Worm (Caenorhabditis elegans) whole organism, L1 larva: ENCODE results near the gene ZK355.3.

Experiments
- sptf-1 ChIP-seq: fragments of 150-350 bp; optimal IDR thresholded peaks from 2 replicates; lab custom pipeline; 2014; ENCODE audit warnings: missing biosample characterization, missing genetic modification characterization
- unc-86 ChIP-seq: sonication (generic microtip); optimal IDR thresholded peaks from 2 replicates; lab custom pipeline; 2016; ENCODE audit warnings: missing genetic modification characterization, missing compliant biosample characterization

DNA sequence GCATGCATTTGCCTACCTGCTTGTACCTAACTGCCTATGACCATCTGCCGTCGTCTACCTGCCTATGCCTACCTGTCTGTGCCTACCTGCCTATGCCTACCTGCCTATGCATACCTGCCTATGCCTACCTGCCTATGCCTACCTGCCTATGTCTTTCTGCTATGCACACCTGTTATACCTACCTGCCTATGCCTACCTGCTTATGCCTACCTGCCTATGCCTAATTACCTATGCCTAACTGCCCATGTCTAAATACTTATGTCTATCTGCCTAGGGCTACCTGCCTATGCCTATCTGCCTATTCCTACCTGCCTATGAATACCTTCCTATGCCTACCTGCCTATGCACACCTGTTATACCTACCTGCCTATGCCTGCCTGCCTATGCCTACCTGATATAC lies 38.9 kb upstream of the ZK355.3 start:
- no peak for TF ChIP-seq unc-86 (tag; lab: Kevin White, UChicago)
- no peak for TF ChIP-seq sptf-1
